Fruit fly (Drosophila melanogaster) Kc167 (cell line): ENCODE results near the gene MCU.

Experiments used
- Myc ChIP-seq: fragments of >200 bp; optimal IDR thresholded peaks from 2 replicates; lab custom pipeline; 2017; ENCODE audit warnings: missing external identifiers
- Sin3A ChIP-seq: fragments of >200 bp; optimal IDR thresholded peaks from 2 replicates; lab custom pipeline; 2018; ENCODE audit warnings: missing external identifiers
- h ChIP-seq: fragments of >200 bp; optimal IDR thresholded peaks from 3 replicates; lab custom pipeline; 2018; ENCODE audit warnings: missing external identifiers
- insv ChIP-seq: fragments of >200 bp; optimal IDR thresholded peaks from 3 replicates; lab custom pipeline; 2018; ENCODE audit warnings: missing external identifiers
- psq ChIP-seq: fragments of >200 bp; optimal IDR thresholded peaks from 2 replicates; lab custom pipeline; 2017; ENCODE audit warnings: missing external identifiers
- ttk ChIP-seq: sonication (Bioruptor generic); optimal IDR thresholded peaks from 2 replicates; lab custom pipeline; 2017; ENCODE audit warnings: missing external identifiers

MCU gene

dm6 chr3L:6561052-6561451 lies 10.5 kb downstream of the MCU start:
- TF ChIP-seq psq (no peak), Sin3A (lab: Kevin White, UChicago) (no peak), h (lab: Kevin White, UChicago) (no peak), insv (lab: Kevin White, UChicago) (no peak), ttk (lab: Kevin White, UChicago) (no peak), Myc (lab: Kevin White, UChicago) (no peak)

dm6 chr3L:6576709-6577108 lies 26.2 kb downstream of the MCU start:
- no peak for TF ChIP-seq Myc (lab: Kevin White, UChicago)
- TF ChIP-seq psq, result no peak
- no peak for TF ChIP-seq insv (lab: Kevin White, UChicago)
- TF ChIP-seq Sin3A (lab: Kevin White, UChicago), result no peak
- TF ChIP-seq h (lab: Kevin White, UChicago), result no peak
- no peak for TF ChIP-seq ttk (lab: Kevin White, UChicago)

- TF ChIP-seq ttk (lab: Kevin White, UChicago) (no peak), Sin3A (lab: Kevin White, UChicago) (no peak), Myc (lab: Kevin White, UChicago) (no peak), h (lab: Kevin White, UChicago) (no peak), insv (lab: Kevin White, UChicago) (no peak), psq (no peak)
Observed at dm6 chr3L:6577313-6577852, 26.8 kb downstream of the MCU start.

- TF ChIP-seq insv (lab: Kevin White, UChicago) (no peak), h (lab: Kevin White, UChicago) (no peak), Sin3A (lab: Kevin White, UChicago) (no peak), ttk (lab: Kevin White, UChicago) (no peak), psq (no peak), Myc (lab: Kevin White, UChicago) (no peak)
Observed at dm6 chr3L:6589429-6590062, 39.0 kb downstream of the MCU start, which contains the start of gene jv. jv (minus strand) TSS chr3L:6589479.

- TF ChIP-seq psq (no peak), insv (lab: Kevin White, UChicago) (no peak), Myc (lab: Kevin White, UChicago) (no peak), Sin3A (lab: Kevin White, UChicago) (no peak), ttk (lab: Kevin White, UChicago) (no peak), h (lab: Kevin White, UChicago) (no peak)
Observed at dm6 chr3L:6603266-6603734, 52.8 kb downstream of the MCU start, which contains the start of the genes ndl and Rexo5. ndl (minus strand) TSS chr3L:6603366. Rexo5 (plus strand) TSS chr3L:6603684.

dm6 chr3L:6605925-6606324 lies 55.4 kb downstream of the MCU start, which contains the start of gene zpg:
zpg (minus strand) TSS chr3L:6606032.
- TF ChIP-seq insv (lab: Kevin White, UChicago) (no peak), Myc (lab: Kevin White, UChicago) (no peak), ttk (lab: Kevin White, UChicago) (no peak), Sin3A (lab: Kevin White, UChicago) (no peak), h (lab: Kevin White, UChicago) (no peak), psq (no peak)

- TF ChIP-seq psq (no peak), h (lab: Kevin White, UChicago) (no peak), Sin3A (lab: Kevin White, UChicago) (no peak), Myc (lab: Kevin White, UChicago) (no peak), ttk (lab: Kevin White, UChicago) (no peak), insv (lab: Kevin White, UChicago) (no peak)
Observed at dm6 chr3L:6608884-6609552, 58.5 kb downstream of the MCU start, which contains the start of gene axed. axed (plus strand) TSS chr3L:6609325.

- no peak for TF ChIP-seq insv (lab: Kevin White, UChicago)
- TF ChIP-seq ttk (lab: Kevin White, UChicago), result no peak
- TF ChIP-seq Myc (lab: Kevin White, UChicago), result no peak
- TF ChIP-seq psq, result no peak
- TF ChIP-seq h (lab: Kevin White, UChicago), result no peak
- no peak for TF ChIP-seq Sin3A (lab: Kevin White, UChicago)
Observed at dm6 chr3L:6612637-6613036, 62.1 kb downstream of the MCU start.

- TF ChIP-seq Sin3A (lab: Kevin White, UChicago) (no peak), ttk (lab: Kevin White, UChicago) (no peak), insv (lab: Kevin White, UChicago) (no peak), h (lab: Kevin White, UChicago) (no peak), Myc (lab: Kevin White, UChicago) (no peak), psq (no peak)
Observed at dm6 chr3L:6615181-6615580, 64.6 kb downstream of the MCU start.

- no peak for TF ChIP-seq psq
Observed at dm6 chr3L:6619060-6619459, 68.5 kb downstream of the MCU start.

- TF ChIP-seq h (lab: Kevin White, UChicago) (no peak), psq (no peak), Myc (lab: Kevin White, UChicago) (no peak), insv (lab: Kevin White, UChicago) (no peak), ttk (lab: Kevin White, UChicago) (no peak), Sin3A (lab: Kevin White, UChicago) (no peak)
Observed at dm6 chr3L:6623669-6624204, 73.2 kb downstream of the MCU start, which contains the start of gene GluRIA. GluRIA (plus strand) TSS chr3L:6624032.
